Fruit fly (Drosophila melanogaster): Measurements from ENCODE around the gene CG13713.

Gene CG13713

dm6 chr3L:4698032-4698431 is 631 bp downstream of the CG13713 start (continued):
- TF ChIP-seq CG2129 (GFP tag; IDR thresholded peaks at IDR 0.05; ENCODE audit: partially characterized antibody) (no peak), gce (GFP tag; IDR thresholded peaks at IDR 0.05) (peak; percentile 78; the same call in 2 of the 3 replicates), shn (GFP tag; optimal IDR thresholded peaks at IDR 0.05) (peak; percentile 66), unc-4 (GFP tag; IDR thresholded peaks at IDR 0.05; ENCODE audit: partially characterized antibody) (no peak), CG4282 (GFP tag; optimal IDR thresholded peaks at IDR 0.05) (peak; percentile 47), ems (GFP tag; optimal IDR thresholded peaks at IDR 0.05) (peak; percentile 78), CG4730 (GFP tag; IDR thresholded peaks at IDR 0.05) (peak; percentile 72), sisA (GFP tag; IDR thresholded peaks at IDR 0.05) (peak; percentile 91), dpn (GFP tag; optimal IDR thresholded peaks at IDR 0.05) (peak; percentile 80 to 88), CG9727 (GFP tag; optimal IDR thresholded peaks at IDR 0.05) (peak; percentile 61), jigr1 (GFP tag; IDR thresholded peaks at IDR 0.05) (peak; percentile 41; the same call in 1 of the 3 replicates), kni (GFP tag; optimal IDR thresholded peaks at IDR 0.05) (peak; percentile 6), CG13624 (GFP tag; optimal IDR thresholded peaks at IDR 0.05) (peak; percentile 87), Deaf1 (tag; optimal IDR thresholded peaks at IDR 0.05) (peak; percentile 53), lab (GFP tag; optimal IDR thresholded peaks at IDR 0.05) (peak; percentile 89), lilli (GFP tag; optimal IDR thresholded peaks at IDR 0.05) (peak; percentile 87), CG4617 (GFP tag; optimal IDR thresholded peaks at IDR 0.05; ENCODE audit: borderline replicate concordance) (peak; percentile 36), al (GFP tag; IDR thresholded peaks at IDR 0.05) (peak; percentile 76), lola (GFP tag; optimal IDR thresholded peaks at IDR 0.05) (peak in 1 of 3 experiments; percentile 64), CG3065 (GFP tag; optimal IDR thresholded peaks at IDR 0.05) (peak; percentile 29), CG1603 (tag; optimal IDR thresholded peaks at IDR 0.05) (peak; percentile 87), CG17912 (GFP tag; optimal IDR thresholded peaks at IDR 0.05) (no peak), dmrt11E (tag; optimal IDR thresholded peaks at IDR 0.05) (peak; percentile 65), Jarid2 (GFP tag; optimal IDR thresholded peaks at IDR 0.05) (peak; percentile 29), Awh (GFP tag; IDR thresholded peaks at IDR 0.05) (peak; percentile 81), NfI (GFP tag; optimal IDR thresholded peaks at IDR 0.05) (peak; percentile 87), Sox100B (GFP tag; optimal IDR thresholded peaks at IDR 0.05) (peak; percentile 76), CG2889 (GFP tag; IDR thresholded peaks at IDR 0.05) (peak; percentile 73; the same call in 2 of the 3 replicates), CG12219 (GFP tag; optimal IDR thresholded peaks at IDR 0.05) (peak; percentile 86), kah (GFP tag; optimal IDR thresholded peaks at IDR 0.05) (peak; percentile 67), CG15073 (GFP tag; optimal IDR thresholded peaks at IDR 0.05) (no peak), CG12299 (tag; optimal IDR thresholded peaks at IDR 0.05) (peak; percentile 66), nau (GFP tag; optimal IDR thresholded peaks at IDR 0.05) (peak; percentile 77), CG7271 (tag; optimal IDR thresholded peaks at IDR 0.05) (no peak), jumu (GFP tag; optimal IDR thresholded peaks at IDR 0.05) (peak; percentile 65), Opbp (GFP tag; IDR thresholded peaks at IDR 0.05; ENCODE audit: partially characterized antibody) (no peak), Eip74EF (GFP tag; optimal IDR thresholded peaks at IDR 0.05) (peak in 1 of 2 experiments; percentile 13), CG7928 (GFP tag; optimal IDR thresholded peaks at IDR 0.05) (peak; percentile 40), pfk (GFP tag; optimal IDR thresholded peaks at IDR 0.05) (no peak), CG12236 (GFP tag; optimal IDR thresholded peaks at IDR 0.05) (peak; percentile 60), cwo (GFP tag; optimal IDR thresholded peaks at IDR 0.05) (peak; percentile 69), Usf (GFP tag; optimal IDR thresholded peaks at IDR 0.05) (peak; percentile 61), Dll (GFP tag; IDR thresholded peaks at IDR 0.05; ENCODE audit: partially characterized antibody) (no peak), Dref (GFP tag; IDR thresholded peaks at IDR 0.05) (0 out of 2 replicates have a peak, but pooled peaks have one; percentile 19), danr (GFP tag; IDR thresholded peaks at IDR 0.05) (peak; percentile 72), odd (GFP tag; optimal IDR thresholded peaks at IDR 0.05) (peak; percentile 79), cato (GFP tag; optimal IDR thresholded peaks at IDR 0.05; ENCODE audit: borderline replicate concordance) (peak; percentile 48), CG15479 (GFP tag; optimal IDR thresholded peaks at IDR 0.05) (no peak), CG4404 (GFP tag; IDR thresholded peaks at IDR 0.05) (0 out of 2 replicates have a peak, but pooled peaks have one; percentile 38)

All from whole organism, embryonic.